Worm (Caenorhabditis elegans) whole organism, midembryonic: Measurements from ENCODE around the gene ZK381.2.

ENCODE experiments used
- T22C8.4 ChIP-seq: fragments of 200-800 bp; sonication (Bioruptor generic); IDR thresholded peaks from 2 replicates; pipeline ENCODE4 v1.3.6; 2022; ENCODE audit warnings: missing genetic modification characterization, missing compliant biosample characterization
- flt-1 ChIP-seq: fragments of 200-800 bp; sonication (Bioruptor generic); IDR thresholded peaks from 2 replicates; pipeline ENCODE4 v1.3.6; 2022; ENCODE audit warnings: missing genetic modification characterization, missing compliant biosample characterization
- klf-2 ChIP-seq: fragments of 200-800 bp; sonication (Bioruptor generic); conservative IDR thresholded peaks from 2 replicates; pipeline ENCODE4 v1.3.6; 2022; ENCODE audit warnings: missing genetic modification reagents, missing genetic modification characterization, missing compliant biosample characterization
- ref-1 ChIP-seq: fragments of 200-800 bp; sonication (Bioruptor generic); conservative IDR thresholded peaks from 2 replicates; pipeline ENCODE4 v1.3.6; 2022; ENCODE audit warnings: missing genetic modification reagents, missing genetic modification characterization, missing compliant biosample characterization

ce11 chrIV:7009531-7009930, 44.2 kb downstream of the ZK381.2 start, which contains the start of gene C25A8.2:
- TF ChIP-seq klf-2 (GFP tag; lab: Robert Waterston, UW), result no peak
- no peak for TF ChIP-seq T22C8.4 (GFP tag; lab: Robert Waterston, UW)
- TF ChIP-seq ref-1 (GFP tag; lab: Robert Waterston, UW), result no peak
- TF ChIP-seq flt-1 (GFP tag; lab: Robert Waterston, UW), result no peak
